Worm (Caenorhabditis elegans): Measurements from ENCODE around the gene R10H10.3.

Gene R10H10.3

ce11 chrIV:10382894-10383293, 5.4 kb upstream of the R10H10.3 start:
- no peak for TF ChIP-seq pat-9 (tag; optimal IDR thresholded peaks at IDR 0.05)
- TF ChIP-seq tbx-2 (tag; optimal IDR thresholded peaks at IDR 0.05) = no peak
- no peak for TF ChIP-seq K09A11.1 (tag; optimal IDR thresholded peaks at IDR 0.05; ENCODE audit: insufficient read depth)
- no peak for TF ChIP-seq dmd-4 (tag; optimal IDR thresholded peaks at IDR 0.05; ENCODE audit: borderline replicate concordance)
- no peak for TF ChIP-seq C08G9.2 (tag; optimal IDR thresholded peaks at IDR 0.05)
- no peak for TF ChIP-seq fax-1 (tag; optimal IDR thresholded peaks at IDR 0.05)
- no peak for TF ChIP-seq madf-2 (tag; optimal IDR thresholded peaks at IDR 0.05)
- TF ChIP-seq unc-86 (tag; optimal IDR thresholded peaks at IDR 0.05) = no peak
- TF ChIP-seq ceh-48 (tag; optimal IDR thresholded peaks at IDR 0.05) = no peak
- no peak for TF ChIP-seq nhr-11 (tag; optimal IDR thresholded peaks at IDR 0.05)
- no peak for TF ChIP-seq ceh-22 (tag; optimal IDR thresholded peaks at IDR 0.05)
- TF ChIP-seq ceh-30 (tag; optimal IDR thresholded peaks at IDR 0.05) = no peak
- no peak for TF ChIP-seq sox-2 (GFP tag; IDR thresholded peaks at IDR 0.05)
- TF ChIP-seq sdc-2 (tag; optimal IDR thresholded peaks at IDR 0.05) = no peak
- no peak for TF ChIP-seq pha-4 (tag; optimal IDR thresholded peaks at IDR 0.05)
- TF ChIP-seq T23F11.4 (GFP tag; optimal IDR thresholded peaks at IDR 0.05) = no peak
- TF ChIP-seq ahr-1 (tag; optimal IDR thresholded peaks at IDR 0.05) = no peak
- TF ChIP-seq ama-1 (optimal IDR thresholded peaks at IDR 0.05) = no peak

ce11 chrIV:10387113-10387512, 1.2 kb upstream of the R10H10.3 start, which contains the start of gene nfu-1:
nfu-1 (plus strand) TSS chrIV:10387413.
- TF ChIP-seq hlh-13 (GFP tag; optimal IDR thresholded peaks at IDR 0.05) (no peak), zip-5 (tag; optimal IDR thresholded peaks at IDR 0.05) (no peak), C38D4.7 (GFP tag; optimal IDR thresholded peaks at IDR 0.05) (no peak), ttx-3 (tag; optimal IDR thresholded peaks at IDR 0.05) (no peak), ceh-45 (GFP tag; IDR thresholded peaks at IDR 0.05) (no peak), ceh-9 (tag; optimal IDR thresholded peaks at IDR 0.05) (no peak), npax-4 (tag; optimal IDR thresholded peaks at IDR 0.05) (no peak), pag-3 (tag; optimal IDR thresholded peaks at IDR 0.05; ENCODE audit: borderline replicate concordance) (no peak), sdc-2 (tag; optimal IDR thresholded peaks at IDR 0.05) (no peak), ceh-34 (tag; optimal IDR thresholded peaks at IDR 0.05) (no peak), hlh-15 (tag; optimal IDR thresholded peaks at IDR 0.05) (no peak)

ce11 chrIV:10391827-10392226, 3.5 kb downstream of the R10H10.3 start, which contains the start of gene spe-26:
spe-26 (minus strand) TSS chrIV:10391927.
- TF ChIP-seq unc-3 (GFP tag; conservative IDR thresholded peaks at IDR 0.05) (no peak), unc-3 (tag; optimal IDR thresholded peaks at IDR 0.05) (no peak), nhr-11 (tag; optimal IDR thresholded peaks at IDR 0.05) (no peak), pha-2 (tag; optimal IDR thresholded peaks at IDR 0.05) (no peak), gmeb-2 (tag; optimal IDR thresholded peaks at IDR 0.05) (no peak), hlh-15 (tag; optimal IDR thresholded peaks at IDR 0.05) (no peak), lin-11 (tag; optimal IDR thresholded peaks at IDR 0.05) (no peak), sox-4 (tag; optimal IDR thresholded peaks at IDR 0.05) (no peak), fax-1 (tag; optimal IDR thresholded peaks at IDR 0.05) (no peak), elt-2 (tag; optimal IDR thresholded peaks at IDR 0.05) (no peak), nhr-232 (tag; optimal IDR thresholded peaks at IDR 0.05) (no peak), ceh-45 (GFP tag; IDR thresholded peaks at IDR 0.05) (no peak), K02D7.2 (tag; optimal IDR thresholded peaks at IDR 0.05) (no peak), odd-2 (tag; optimal IDR thresholded peaks at IDR 0.05) (no peak), nfya-1 (tag; optimal IDR thresholded peaks at IDR 0.05) (no peak), npax-4 (tag; optimal IDR thresholded peaks at IDR 0.05) (no peak), mec-3 (tag; optimal IDR thresholded peaks at IDR 0.05; ENCODE audit: borderline replicate concordance) (no peak), K09A11.1 (tag; optimal IDR thresholded peaks at IDR 0.05; ENCODE audit: insufficient read depth) (no peak)
